Worm (Caenorhabditis elegans): ENCODE data around the gene C24G6.8.

C24G6.8 gene

DNA sequence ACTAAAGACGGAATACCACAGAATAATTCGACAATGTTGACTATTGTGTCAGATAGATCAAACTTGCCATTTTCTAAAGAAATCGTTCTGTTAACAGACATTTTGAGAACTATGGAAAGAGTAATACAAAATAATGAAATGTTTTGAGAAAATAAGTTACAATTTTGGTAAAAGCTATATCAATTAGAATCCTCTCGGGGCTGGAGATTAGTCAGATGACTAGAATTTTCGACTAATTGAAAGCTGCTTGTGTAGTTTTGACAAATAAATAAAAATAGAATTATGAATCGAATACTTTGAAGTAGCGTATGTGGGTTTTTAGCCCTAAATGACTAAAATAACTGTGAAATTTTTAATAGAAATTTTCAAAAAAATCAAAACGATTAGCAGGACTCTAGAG is 50.8 kb downstream of the C24G6.8 start, which contains the start of gene srg-65:
Gene srg-65 (minus strand): TSS at position 101 of the 400 bp plus-strand sequence.
- no peak for TF ChIP-seq mml-1 (tag; optimal IDR thresholded peaks at IDR 0.05)
- TF ChIP-seq ztf-4 (tag; optimal IDR thresholded peaks at IDR 0.05) = no peak
- TF ChIP-seq lin-39 (tag; optimal IDR thresholded peaks at IDR 0.05) = no peak
- no peak for TF ChIP-seq unc-39 (tag; optimal IDR thresholded peaks at IDR 0.05)
- TF ChIP-seq nhr-77 (tag; optimal IDR thresholded peaks at IDR 0.05) = no peak
- no peak for TF ChIP-seq ama-1 (optimal IDR thresholded peaks at IDR 0.05)
- TF ChIP-seq fkh-10 (GFP tag; optimal IDR thresholded peaks at IDR 0.05) = no peak
- TF ChIP-seq snpc-4 (tag; optimal IDR thresholded peaks at IDR 0.05) = no peak
- no peak for TF ChIP-seq eor-1 (tag; optimal IDR thresholded peaks at IDR 0.05)
- no peak for TF ChIP-seq nhr-25 (tag; optimal IDR thresholded peaks at IDR 0.05)
- TF ChIP-seq ceh-28 (tag; optimal IDR thresholded peaks at IDR 0.05) = no peak
- no peak for TF ChIP-seq egl-5 (tag; optimal IDR thresholded peaks at IDR 0.05)
- no peak for TF ChIP-seq hmg-11 (tag; optimal IDR thresholded peaks at IDR 0.05)
- no peak for TF ChIP-seq pqm-1 (tag; optimal IDR thresholded peaks at IDR 0.05)
- no peak for TF ChIP-seq nhr-28 (tag; optimal IDR thresholded peaks at IDR 0.05)
- TF ChIP-seq sea-2 (GFP tag; optimal IDR thresholded peaks at IDR 0.05) = no peak
- no peak for TF ChIP-seq zag-1 (tag; optimal IDR thresholded peaks at IDR 0.05)
- TF ChIP-seq skn-1 (tag; optimal IDR thresholded peaks at IDR 0.05) = no peak
- no peak for TF ChIP-seq lin-15B (tag; optimal IDR thresholded peaks at IDR 0.05)
